Worm (Caenorhabditis elegans) whole organism, early embryonic: ENCODE data around the gene nlp-29.

ENCODE experiments used
- B0310.2 ChIP-seq: sonication (generic microtip); optimal IDR thresholded peaks from 2 replicates; lab custom pipeline; 2016; ENCODE audit warnings: mild to moderate bottlenecking, missing genetic modification characterization, missing compliant biosample characterization
- aly-1 ChIP-seq: sonication (generic microtip); optimal IDR thresholded peaks from 2 replicates; lab custom pipeline; 2016; ENCODE audit warnings: missing genetic modification characterization, missing compliant biosample characterization
- ama-1 ChIP-seq: fragments of 150-350 bp; optimal IDR thresholded peaks from 2 replicates; lab custom pipeline; 2014
- ceh-13 ChIP-seq: fragments of 200-800 bp; sonication (Bioruptor generic); optimal IDR thresholded peaks from 2 replicates; lab custom pipeline; 2018; ENCODE audit warnings: mild to moderate bottlenecking, missing genetic modification characterization, missing compliant biosample characterization
- hmg-4 ChIP-seq: fragments of 200-800 bp; sonication (Bioruptor generic); optimal IDR thresholded peaks from 2 replicates; lab custom pipeline; 2018; ENCODE audit warnings: mild to moderate bottlenecking, missing genetic modification characterization, missing compliant biosample characterization

ce11 chrV:4024777-4025176 lies 40.6 kb downstream of the nlp-29 start, which contains the start of gene K09D9.1:
- TF ChIP-seq ceh-13: no peak
- no peak for TF ChIP-seq B0310.2 (tag; lab: Kevin White, UChicago)
- no peak for TF ChIP-seq ama-1 (lab: Kevin White, UChicago)
- TF ChIP-seq hmg-4 (GFP tag; lab: Kevin White, UChicago): no peak
- no peak for TF ChIP-seq aly-1
